Worm (Caenorhabditis elegans) whole organism, late embryonic: Measurements from ENCODE around the gene T14B4.5.

Experiments used
- C08G9.2 ChIP-seq: sonication (generic microtip); optimal IDR thresholded peaks from 2 replicates; lab custom pipeline; 2016; ENCODE audit warnings: mild to moderate bottlenecking, missing genetic modification characterization, moderate library complexity, missing compliant biosample characterization
- C38D4.7 ChIP-seq: fragments of 200-800 bp; sonication (Bioruptor generic); optimal IDR thresholded peaks from 2 replicates; lab custom pipeline; 2018; ENCODE audit warnings: mild to moderate bottlenecking, missing genetic modification characterization, moderate library complexity, missing compliant biosample characterization
- K02D7.2 ChIP-seq: sonication (generic microtip); optimal IDR thresholded peaks from 2 replicates; lab custom pipeline; 2017; ENCODE audit warnings: mild to moderate bottlenecking, missing genetic modification characterization, missing compliant biosample characterization
- K09A11.1 ChIP-seq: sonication (generic microtip); optimal IDR thresholded peaks from 2 replicates; lab custom pipeline; 2017; ENCODE audit warnings: antibody characterized with exemption, mild to moderate bottlenecking, missing genetic modification characterization, missing compliant biosample characterization; ENCODE audit not compliant: insufficient read depth
- Y22D7AL.16 ChIP-seq: sonication (generic microtip); optimal IDR thresholded peaks from 2 replicates; lab custom pipeline; 2016; ENCODE audit warnings: missing genetic modification characterization, missing compliant biosample characterization
- ama-1 ChIP-seq: fragments of 150-350 bp; optimal IDR thresholded peaks from 2 replicates; lab custom pipeline; 2014
- ceh-18 ChIP-seq: sonication (generic microtip); optimal IDR thresholded peaks from 2 replicates; lab custom pipeline; 2016; ENCODE audit warnings: missing genetic modification characterization, missing compliant biosample characterization
- ceh-19 ChIP-seq: fragments of 200-800 bp; sonication (Bioruptor generic); optimal IDR thresholded peaks from 2 replicates; lab custom pipeline; 2018; ENCODE audit warnings: mild to moderate bottlenecking, missing genetic modification characterization, missing compliant biosample characterization
- ceh-22 ChIP-seq: sonication (generic microtip); optimal IDR thresholded peaks from 2 replicates; lab custom pipeline; 2017; ENCODE audit warnings: missing biosample characterization, missing genetic modification characterization
- ceh-30 ChIP-seq: fragments of 150-350 bp; optimal IDR thresholded peaks from 2 replicates; lab custom pipeline; 2014; ENCODE audit warnings: missing biosample characterization, missing genetic modification characterization
- ceh-31 ChIP-seq: sonication (generic microtip); optimal IDR thresholded peaks from 2 replicates; lab custom pipeline; 2016; ENCODE audit warnings: missing genetic modification characterization, missing compliant biosample characterization
- ceh-34 ChIP-seq: sonication (generic microtip); optimal IDR thresholded peaks from 2 replicates; lab custom pipeline; 2016; ENCODE audit warnings: mild to moderate bottlenecking, missing genetic modification characterization, missing compliant biosample characterization
- ceh-48 ChIP-seq: sonication (generic microtip); optimal IDR thresholded peaks from 2 replicates; lab custom pipeline; 2016; ENCODE audit warnings: missing genetic modification characterization, inconsistent platforms, missing compliant biosample characterization
- ceh-6 ChIP-seq: fragments of 200-800 bp; sonication (Bioruptor generic); optimal IDR thresholded peaks from 2 replicates; lab custom pipeline; 2018; ENCODE audit warnings: mild to moderate bottlenecking, missing genetic modification characterization, missing compliant biosample characterization
- che-1 ChIP-seq: sonication (generic microtip); optimal IDR thresholded peaks from 2 replicates; lab custom pipeline; 2016; ENCODE audit warnings: mild to moderate bottlenecking, missing genetic modification characterization, missing compliant biosample characterization
- dmd-4 ChIP-seq: sonication (generic microtip); optimal IDR thresholded peaks from 2 replicates; lab custom pipeline; 2016; ENCODE audit warnings: borderline replicate concordance, missing genetic modification characterization, missing compliant biosample characterization
- elt-2 ChIP-seq: sonication (generic microtip); optimal IDR thresholded peaks from 2 replicates; lab custom pipeline; 2016; ENCODE audit warnings: missing genetic modification reagents, missing genetic modification characterization, missing compliant biosample characterization
- eyg-1 ChIP-seq: sonication (generic microtip); optimal IDR thresholded peaks from 2 replicates; lab custom pipeline; 2016; ENCODE audit warnings: missing genotype, missing genetic modification characterization, missing compliant biosample characterization
- fax-1 ChIP-seq: sonication (generic microtip); optimal IDR thresholded peaks from 2 replicates; lab custom pipeline; 2016; ENCODE audit warnings: missing genotype, missing genetic modification characterization, missing compliant biosample characterization
- fkh-6 ChIP-seq: sonication (generic microtip); optimal IDR thresholded peaks from 2 replicates; lab custom pipeline; 2016; ENCODE audit warnings: missing genetic modification characterization, missing compliant biosample characterization
- gmeb-2 ChIP-seq: sonication (generic microtip); optimal IDR thresholded peaks from 2 replicates; lab custom pipeline; 2016; ENCODE audit warnings: missing genetic modification characterization, inconsistent platforms, missing compliant biosample characterization
- hlh-15 ChIP-seq: sonication (generic microtip); optimal IDR thresholded peaks from 2 replicates; lab custom pipeline; 2016; ENCODE audit warnings: missing genetic modification characterization, missing compliant biosample characterization
- hlh-6 ChIP-seq: sonication (generic microtip); optimal IDR thresholded peaks from 2 replicates; lab custom pipeline; 2016; ENCODE audit warnings: missing genotype, missing genetic modification characterization, missing compliant biosample characterization
- lin-11 ChIP-seq: fragments of 200-800 bp; sonication (Bioruptor generic); optimal IDR thresholded peaks from 2 replicates; lab custom pipeline; 2018; ENCODE audit warnings: mild to moderate bottlenecking, missing genetic modification characterization, missing compliant biosample characterization
- madf-2 ChIP-seq: sonication (generic microtip); optimal IDR thresholded peaks from 2 replicates; lab custom pipeline; 2017; ENCODE audit warnings: missing genetic modification characterization, missing compliant biosample characterization
- mec-3 ChIP-seq: sonication (generic microtip); optimal IDR thresholded peaks from 2 replicates; lab custom pipeline; 2016; ENCODE audit warnings: borderline replicate concordance, missing genetic modification characterization, missing compliant biosample characterization
- nfya-1 ChIP-seq: sonication (generic microtip); optimal IDR thresholded peaks from 2 replicates; lab custom pipeline; 2017; ENCODE audit warnings: missing genetic modification characterization, mild to moderate bottlenecking, missing compliant biosample characterization, antibody characterized with exemption, moderate library complexity
- odd-2 ChIP-seq: sonication (generic microtip); optimal IDR thresholded peaks from 2 replicates; lab custom pipeline; 2017; ENCODE audit warnings: antibody characterized with exemption, mild to moderate bottlenecking, missing genetic modification characterization, missing compliant biosample characterization
- pha-4 ChIP-seq: fragments of 150-350 bp; optimal IDR thresholded peaks from 2 replicates; lab custom pipeline; 2018; ENCODE audit warnings: missing biosample characterization, missing genetic modification reagents, missing genetic modification characterization
- ref-2 ChIP-seq: sonication (generic microtip); optimal IDR thresholded peaks from 2 replicates; lab custom pipeline; 2016; ENCODE audit warnings: missing genetic modification characterization, missing compliant biosample characterization
- rnt-1 ChIP-seq: sonication (generic microtip); optimal IDR thresholded peaks from 2 replicates; lab custom pipeline; 2016; ENCODE audit warnings: missing genetic modification characterization, missing compliant biosample characterization
- tbx-2 ChIP-seq: sonication (generic microtip); optimal IDR thresholded peaks from 2 replicates; lab custom pipeline; 2016; ENCODE audit warnings: missing genetic modification characterization, missing compliant biosample characterization
- ttx-3 ChIP-seq: sonication (generic microtip); optimal IDR thresholded peaks from 2 replicates; lab custom pipeline; 2016; ENCODE audit warnings: missing genetic modification reagents, missing genetic modification characterization, missing compliant biosample characterization
- unc-55 ChIP-seq: sonication (generic microtip); optimal IDR thresholded peaks from 2 replicates; lab custom pipeline; 2017; ENCODE audit warnings: missing biosample characterization, missing genetic modification reagents, missing genetic modification characterization
- zip-5 ChIP-seq: sonication (generic microtip); optimal IDR thresholded peaks from 2 replicates; lab custom pipeline; 2016; ENCODE audit warnings: missing genetic modification characterization, missing compliant biosample characterization
- ztf-16 ChIP-seq: sonication (generic microtip); optimal IDR thresholded peaks from 2 replicates; lab custom pipeline; 2017; ENCODE audit warnings: missing genetic modification characterization, missing compliant biosample characterization

Gene T14B4.5

DNA sequence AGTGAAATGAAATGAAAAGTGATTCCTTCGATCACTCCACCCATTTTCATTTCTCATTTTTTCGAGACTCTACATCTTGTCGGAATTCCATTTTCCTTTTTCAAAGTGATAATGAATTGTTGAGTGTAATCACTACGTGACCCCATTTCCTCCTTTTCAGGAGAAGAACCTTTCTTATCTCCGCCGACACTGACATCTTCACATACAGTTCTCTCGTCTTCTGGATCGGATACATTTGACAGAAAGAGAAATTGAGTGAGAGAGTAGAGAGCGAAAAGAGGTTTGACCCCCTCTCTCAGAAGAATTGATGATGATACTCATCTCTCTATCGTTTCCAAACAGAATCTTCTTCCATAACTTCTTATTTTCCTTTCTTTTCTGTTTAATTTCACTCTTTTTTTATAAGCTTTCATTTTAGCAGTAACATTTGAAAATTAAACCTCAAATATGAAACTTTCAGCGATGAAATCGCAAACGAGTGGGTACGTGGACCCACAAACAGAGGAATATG is 2.8 kb upstream of the T14B4.5 start, which contains the start of gene dpy-2:
Gene dpy-2, plus strand, starts transcription at position 461 of the 511 bp plus-strand sequence.
- no peak for TF ChIP-seq madf-2 (tag; lab: Kevin White, UChicago)
- TF ChIP-seq fax-1 = no peak
- TF ChIP-seq eyg-1 = no peak
- TF ChIP-seq hlh-15 (tag; lab: Kevin White, UChicago) = no peak
- TF ChIP-seq elt-2 (tag; lab: Kevin White, UChicago) = no peak
- TF ChIP-seq ceh-22 (tag; lab: Kevin White, UChicago) = no peak

DNA sequence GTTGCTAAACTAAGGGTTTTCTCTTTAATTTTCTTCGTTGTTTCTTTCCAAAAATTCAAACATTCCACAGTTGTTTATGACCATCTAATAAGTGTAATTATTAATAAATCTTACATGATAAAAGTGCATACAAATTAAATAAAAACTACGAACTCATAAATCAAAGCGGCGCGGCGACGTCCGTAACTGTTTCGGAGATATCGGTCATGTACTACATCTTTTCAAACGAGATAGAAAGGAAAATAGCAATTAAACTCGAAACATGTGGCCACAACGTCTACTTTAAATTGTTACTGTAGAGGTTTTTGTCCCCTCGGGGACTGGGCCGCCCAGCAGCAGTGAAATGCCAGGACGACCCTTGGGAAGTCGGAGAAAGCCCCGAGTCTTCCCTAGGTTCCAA is 810 bp upstream of the T14B4.5 start:
- TF ChIP-seq pha-4 (no peak), ceh-30 (tag; lab: Kevin White, UChicago) (no peak), unc-55 (GFP tag; lab: Kevin White, UChicago) (no peak)

DNA sequence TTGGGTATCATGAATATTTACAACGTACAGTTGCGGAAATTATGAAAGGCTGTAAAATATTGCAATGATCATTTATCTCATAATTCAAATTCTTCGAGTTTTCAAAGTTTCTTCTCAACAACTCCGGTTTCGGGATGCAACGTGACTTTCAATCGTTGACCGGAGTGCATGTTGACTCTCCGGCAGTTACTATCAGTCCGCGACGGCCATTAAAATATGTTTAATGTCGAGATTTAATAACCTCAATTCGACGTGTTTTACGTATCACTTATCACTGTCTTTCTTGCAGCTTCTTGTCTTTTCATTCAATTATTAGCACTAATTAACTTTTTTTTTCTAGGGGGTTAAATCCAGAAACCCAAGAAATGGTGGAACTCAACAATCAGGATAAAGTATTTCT is 1.6 kb downstream of the T14B4.5 start, which contains the start of gene tsp-10:
Gene tsp-10, plus strand, starts transcription at position 366 of the 400 bp plus-strand sequence.
- TF ChIP-seq tbx-2 = no peak
- TF ChIP-seq mec-3 = no peak
- TF ChIP-seq odd-2 (tag; lab: Kevin White, UChicago) = no peak
- no peak for TF ChIP-seq zip-5 (tag; lab: Kevin White, UChicago)
- TF ChIP-seq hlh-6 = no peak
- no peak for TF ChIP-seq ceh-30 (tag; lab: Kevin White, UChicago)
- TF ChIP-seq fkh-6 (tag; lab: Kevin White, UChicago) = no peak

DNA sequence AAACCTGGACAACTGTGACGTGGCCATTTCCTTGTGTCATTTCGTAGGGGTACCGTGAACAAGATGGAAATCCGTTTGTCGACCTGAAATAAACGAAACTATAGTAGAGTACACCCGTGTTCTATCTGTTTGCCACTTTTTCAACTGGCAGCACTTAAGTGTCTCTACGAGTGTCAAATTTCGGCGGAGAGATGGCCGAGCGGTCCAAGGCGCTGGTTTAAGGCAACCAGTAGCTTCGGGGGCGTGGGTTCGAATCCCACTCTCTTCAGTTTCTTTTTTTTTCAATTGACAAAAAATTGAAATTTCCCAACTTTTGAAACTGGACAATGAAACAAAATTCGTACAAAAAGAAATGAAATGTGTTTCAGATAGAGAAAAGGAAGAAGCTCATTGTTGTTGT is 4.9 kb downstream of the T14B4.5 start:
- TF ChIP-seq ceh-34 (tag; lab: Kevin White, UChicago) (peak; percentile 96), fax-1 (peak; percentile 9), elt-2 (tag; lab: Kevin White, UChicago) (peak; percentile 17), ttx-3 (tag; lab: Kevin White, UChicago) (no peak), lin-11 (tag; lab: Kevin White, UChicago) (peak; percentile 14), gmeb-2 (tag; lab: Kevin White, UChicago) (peak; percentile 20), ceh-6 (GFP tag; lab: Kevin White, UChicago) (peak; percentile 13), K02D7.2 (no peak), ztf-16 (peak; percentile 16), rnt-1 (tag; lab: Kevin White, UChicago) (peak; percentile 28), ceh-18 (tag; lab: Kevin White, UChicago) (peak; percentile 15), hlh-15 (tag; lab: Kevin White, UChicago) (peak; percentile 51), ceh-48 (tag; lab: Kevin White, UChicago) (peak; percentile 14), ceh-31 (tag; lab: Kevin White, UChicago) (peak; percentile 28), C38D4.7 (GFP tag; lab: Kevin White, UChicago) (peak; percentile 39), tbx-2 (peak; percentile 10), nfya-1 (tag; lab: Kevin White, UChicago) (no peak), fkh-6 (tag; lab: Kevin White, UChicago) (no peak), hlh-6 (no peak), dmd-4 (peak; percentile 10), ceh-19 (peak; percentile 74), K09A11.1 (peak; percentile 11), Y22D7AL.16 (tag; lab: Kevin White, UChicago) (peak; percentile 31), che-1 (tag; lab: Kevin White, UChicago) (peak; percentile 38), C08G9.2 (tag; lab: Kevin White, UChicago) (no peak), ref-2 (tag; lab: Kevin White, UChicago) (peak; percentile 21)

DNA sequence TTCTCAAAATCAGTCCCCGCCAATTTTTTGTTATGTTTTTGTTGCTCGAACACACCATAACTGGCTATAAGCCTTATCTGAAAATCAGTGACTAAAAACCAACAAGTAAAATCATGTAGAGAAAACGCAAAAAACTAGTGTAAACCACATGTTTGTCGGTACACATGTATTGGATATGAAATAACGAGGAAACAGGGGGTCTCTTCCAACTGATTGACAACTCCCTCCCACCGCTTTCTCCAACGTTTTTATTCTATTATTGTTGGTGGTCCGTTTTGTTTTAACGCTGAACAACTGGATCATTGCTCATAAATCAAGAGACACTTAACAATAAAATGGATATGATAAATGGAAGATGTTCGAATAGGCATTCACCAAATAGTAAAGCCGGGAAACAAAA is 10.2 kb downstream of the T14B4.5 start:
- TF ChIP-seq mec-3 = no peak
- no peak for TF ChIP-seq unc-55 (GFP tag; lab: Kevin White, UChicago)
- TF ChIP-seq tbx-2 = no peak
- TF ChIP-seq ama-1 (lab: Kevin White, UChicago) = no peak
